Worm (Caenorhabditis elegans): ENCODE measurements around the gene K09E3.7.

The K09E3.7 gene

ce11 chrX:17157089-17157488 is 22.8 kb upstream of the K09E3.7 start:
- TF ChIP-seq ceh-13 (GFP tag; optimal IDR thresholded peaks at IDR 0.05) (no peak), hmbx-1 (tag; optimal IDR thresholded peaks at IDR 0.05) (no peak), B0310.2 (tag; optimal IDR thresholded peaks at IDR 0.05) (no peak), F13C5.2 (tag; optimal IDR thresholded peaks at IDR 0.05) (no peak), aly-1 (tag; optimal IDR thresholded peaks at IDR 0.05) (no peak), sea-1 (GFP tag; conservative IDR thresholded peaks at IDR 0.05) (no peak), flt-1 (GFP tag; IDR thresholded peaks at IDR 0.05) (no peak), tbx-37 (GFP tag; conservative IDR thresholded peaks at IDR 0.05) (no peak), scrt-1 (GFP tag; IDR thresholded peaks at IDR 0.05) (no peak), ama-1 (optimal IDR thresholded peaks at IDR 0.05) (no peak), hmg-4 (GFP tag; optimal IDR thresholded peaks at IDR 0.05) (no peak)

ce11 chrX:17151160-17151711 is 16.9 kb upstream of the K09E3.7 start, which contains the start of gene mdt-1.2:
TSS of gene mdt-1.2 (plus strand) at chrX:17151522.
- TF ChIP-seq ceh-13 (GFP tag; optimal IDR thresholded peaks at IDR 0.05) (no peak), ceh-36 (tag; optimal IDR thresholded peaks at IDR 0.05) (peak; percentile 4), hmg-4 (GFP tag; optimal IDR thresholded peaks at IDR 0.05) (peak; percentile 11), F13C5.2 (tag; optimal IDR thresholded peaks at IDR 0.05) (peak; percentile 81)

- TF ChIP-seq hmg-4 (GFP tag; optimal IDR thresholded peaks at IDR 0.05) (peak; percentile 31), scrt-1 (GFP tag; IDR thresholded peaks at IDR 0.05) (no peak)
Measured at ce11 chrX:17149877-17150490, 15.7 kb upstream of the K09E3.7 start, which contains the start of gene T23C6.4. TSS of gene T23C6.4 (minus strand) at chrX:17149927.

- TF ChIP-seq aly-1 (tag; optimal IDR thresholded peaks at IDR 0.05) (no peak), scrt-1 (GFP tag; IDR thresholded peaks at IDR 0.05) (no peak), F13C5.2 (tag; optimal IDR thresholded peaks at IDR 0.05) (no peak), hmbx-1 (tag; optimal IDR thresholded peaks at IDR 0.05) (no peak), hmg-4 (GFP tag; optimal IDR thresholded peaks at IDR 0.05) (no peak), ceh-36 (tag; optimal IDR thresholded peaks at IDR 0.05) (no peak), ets-7 (tag; optimal IDR thresholded peaks at IDR 0.05) (no peak), flt-1 (GFP tag; IDR thresholded peaks at IDR 0.05) (no peak), sea-1 (GFP tag; conservative IDR thresholded peaks at IDR 0.05) (no peak), tra-4 (tag; optimal IDR thresholded peaks at IDR 0.05) (no peak), tbx-37 (GFP tag; conservative IDR thresholded peaks at IDR 0.05) (no peak), ama-1 (optimal IDR thresholded peaks at IDR 0.05) (no peak), tbx-11 (GFP tag; IDR thresholded peaks at IDR 0.05) (no peak), pes-1 (GFP tag; IDR thresholded peaks at IDR 0.05) (no peak), B0310.2 (tag; optimal IDR thresholded peaks at IDR 0.05) (no peak), hnd-1 (tag; optimal IDR thresholded peaks at IDR 0.05) (no peak), ceh-13 (GFP tag; optimal IDR thresholded peaks at IDR 0.05) (no peak)
Measured at ce11 chrX:17146545-17146944, 12.2 kb upstream of the K09E3.7 start.

ce11 chrX:17140447-17140846 is 6.1 kb upstream of the K09E3.7 start:
- TF ChIP-seq hmbx-1 (tag; optimal IDR thresholded peaks at IDR 0.05) (no peak), ets-7 (tag; optimal IDR thresholded peaks at IDR 0.05) (no peak), sea-1 (GFP tag; conservative IDR thresholded peaks at IDR 0.05) (no peak), hmg-4 (GFP tag; optimal IDR thresholded peaks at IDR 0.05) (no peak), flt-1 (GFP tag; IDR thresholded peaks at IDR 0.05) (no peak), ceh-36 (tag; optimal IDR thresholded peaks at IDR 0.05) (no peak), scrt-1 (GFP tag; IDR thresholded peaks at IDR 0.05) (no peak), tbx-11 (GFP tag; IDR thresholded peaks at IDR 0.05) (no peak), ama-1 (optimal IDR thresholded peaks at IDR 0.05) (no peak), tbx-37 (GFP tag; conservative IDR thresholded peaks at IDR 0.05) (no peak), tra-4 (tag; optimal IDR thresholded peaks at IDR 0.05) (no peak), aly-1 (tag; optimal IDR thresholded peaks at IDR 0.05) (no peak), B0310.2 (tag; optimal IDR thresholded peaks at IDR 0.05) (no peak), hnd-1 (tag; optimal IDR thresholded peaks at IDR 0.05) (no peak), pes-1 (GFP tag; IDR thresholded peaks at IDR 0.05) (no peak), ceh-13 (GFP tag; optimal IDR thresholded peaks at IDR 0.05) (no peak), F13C5.2 (tag; optimal IDR thresholded peaks at IDR 0.05) (no peak)

ce11 chrX:17139204-17139780 is 5.0 kb upstream of the K09E3.7 start:
- TF ChIP-seq sea-1 (GFP tag; conservative IDR thresholded peaks at IDR 0.05) (no peak), F13C5.2 (tag; optimal IDR thresholded peaks at IDR 0.05) (no peak), ceh-36 (tag; optimal IDR thresholded peaks at IDR 0.05) (no peak), hnd-1 (tag; optimal IDR thresholded peaks at IDR 0.05) (no peak), B0310.2 (tag; optimal IDR thresholded peaks at IDR 0.05) (no peak), hmbx-1 (tag; optimal IDR thresholded peaks at IDR 0.05) (no peak), hmg-4 (GFP tag; optimal IDR thresholded peaks at IDR 0.05) (no peak), ceh-13 (GFP tag; optimal IDR thresholded peaks at IDR 0.05) (no peak), ama-1 (optimal IDR thresholded peaks at IDR 0.05) (no peak), tra-4 (tag; optimal IDR thresholded peaks at IDR 0.05) (no peak), tbx-37 (GFP tag; conservative IDR thresholded peaks at IDR 0.05) (no peak), scrt-1 (GFP tag; IDR thresholded peaks at IDR 0.05) (no peak), aly-1 (tag; optimal IDR thresholded peaks at IDR 0.05) (no peak), tbx-11 (GFP tag; IDR thresholded peaks at IDR 0.05) (no peak), pes-1 (GFP tag; IDR thresholded peaks at IDR 0.05) (no peak), ets-7 (tag; optimal IDR thresholded peaks at IDR 0.05) (no peak), flt-1 (GFP tag; IDR thresholded peaks at IDR 0.05) (no peak)

- TF ChIP-seq tbx-37 (GFP tag; conservative IDR thresholded peaks at IDR 0.05): no peak
- TF ChIP-seq flt-1 (GFP tag; IDR thresholded peaks at IDR 0.05): no peak
- TF ChIP-seq ets-7 (tag; optimal IDR thresholded peaks at IDR 0.05): no peak
- TF ChIP-seq hnd-1 (tag; optimal IDR thresholded peaks at IDR 0.05): no peak
Measured at ce11 chrX:17138060-17138557, 3.8 kb upstream of the K09E3.7 start, which contains the start of gene cnp-3. TSS of gene cnp-3 (minus strand) at chrX:17138110.
